Worm (Caenorhabditis elegans): ENCODE results near the gene let-268.
"Not testable (repeated sequence)": the region's sequence is repeated elsewhere in the genome, so short reads cannot be mapped to it uniquely, and the experiment has no call there.

ce11 chrII:10006266-10006665 lies 33.5 kb downstream of the let-268 start, which contains the start of gene ZK892.4:
- TF ChIP-seq F49E8.2 (tag; optimal IDR thresholded peaks at IDR 0.05; ENCODE audit: borderline replicate concordance); mxl-3 (GFP tag; optimal IDR thresholded peaks at IDR 0.05); Y5F2A.4 (GFP tag; optimal IDR thresholded peaks at IDR 0.05); mdt-29 (GFP tag; IDR thresholded peaks at IDR 0.05); ceh-28 (tag; optimal IDR thresholded peaks at IDR 0.05); nhr-28 (tag; optimal IDR thresholded peaks at IDR 0.05); lin-13 (GFP tag; optimal IDR thresholded peaks at IDR 0.05): not testable (repeated sequence)

Measured in whole organism, L4 larva.